Worm (Caenorhabditis elegans): Measurements from ENCODE around the gene C39E9.8.

DNA sequence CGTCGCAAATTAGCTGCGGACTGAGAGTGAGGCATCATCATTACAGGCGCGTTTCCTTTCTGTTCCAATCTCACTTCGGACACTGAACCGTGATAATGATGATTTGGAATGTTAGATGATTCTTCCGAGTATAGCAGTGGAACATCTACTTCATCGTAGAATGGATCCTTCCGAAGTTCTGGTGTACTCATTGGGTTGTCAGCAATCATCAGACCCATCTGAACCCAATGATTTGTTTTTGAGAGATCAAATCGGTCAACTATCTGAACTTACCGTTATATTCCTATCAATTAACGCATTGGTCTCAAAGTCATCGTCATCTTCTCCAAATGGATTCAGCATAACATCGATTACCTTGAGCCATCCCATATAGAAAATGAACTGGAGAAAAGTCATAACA lies 29.2 kb downstream of the C39E9.8 start:
- no peak for TF ChIP-seq R02D3.7 (tag; optimal IDR thresholded peaks at IDR 0.05)
- TF ChIP-seq unc-39 (tag; optimal IDR thresholded peaks at IDR 0.05): no peak
- no peak for TF ChIP-seq mdl-1 (tag; optimal IDR thresholded peaks at IDR 0.05)
- TF ChIP-seq pqm-1 (tag; optimal IDR thresholded peaks at IDR 0.05): no peak
- TF ChIP-seq ama-1 (optimal IDR thresholded peaks at IDR 0.05): no peak
- TF ChIP-seq jun-1 (tag; optimal IDR thresholded peaks at IDR 0.05): no peak
- no peak for TF ChIP-seq nhr-77 (tag; optimal IDR thresholded peaks at IDR 0.05)
- TF ChIP-seq ceh-82 (tag; optimal IDR thresholded peaks at IDR 0.05): no peak
- no peak for TF ChIP-seq elt-1 (tag; optimal IDR thresholded peaks at IDR 0.05)
- no peak for TF ChIP-seq unc-62 (GFP tag; optimal IDR thresholded peaks at IDR 0.05)
- TF ChIP-seq nhr-76 (tag; optimal IDR thresholded peaks at IDR 0.05): no peak
- no peak for TF ChIP-seq fkh-10 (GFP tag; optimal IDR thresholded peaks at IDR 0.05)
- no peak for TF ChIP-seq nhr-67 (tag; optimal IDR thresholded peaks at IDR 0.05)
